Worm (Caenorhabditis elegans): ENCODE data around the gene Y37D8A.3.

- TF ChIP-seq snpc-4 (GFP tag; optimal IDR thresholded peaks at IDR 0.05): no peak
- no peak for TF ChIP-seq snpc-4 (tag; optimal IDR thresholded peaks at IDR 0.05)
- no peak for TF ChIP-seq repo-1 (tag; optimal IDR thresholded peaks at IDR 0.05)
- no peak for TF ChIP-seq F49E8.2 (tag; optimal IDR thresholded peaks at IDR 0.05; ENCODE audit: insufficient read depth)
- TF ChIP-seq B0336.3 (GFP tag; IDR thresholded peaks at IDR 0.05): no peak
- TF ChIP-seq ztf-28 (GFP tag; IDR thresholded peaks at IDR 0.05): no peak
- TF ChIP-seq aptf-3 (GFP tag; IDR thresholded peaks at IDR 0.05): no peak
- TF ChIP-seq attf-5 (GFP tag; optimal IDR thresholded peaks at IDR 0.05): no peak
- no peak for TF ChIP-seq akir-1 (GFP tag; optimal IDR thresholded peaks at IDR 0.05)
Observed at ce11 chrIII:12822608-12823261, 6.4 kb upstream of the Y37D8A.3 start.

Data from whole organism, young adult.